Fruit fly (Drosophila melanogaster): ENCODE results near the gene CG34124.

Gene CG34124

dm6 chr2L:5000287-5000871, 42.2 kb downstream of the CG34124 start (continued):
- TF ChIP-seq Nf-YC (tag; optimal IDR thresholded peaks at IDR 0.05): peak; percentile 81
- TF ChIP-seq CG10321 (GFP tag; IDR thresholded peaks at IDR 0.05): no peak
- TF ChIP-seq B-H1 (GFP tag; IDR thresholded peaks at IDR 0.05): peak; percentile 58
- peak; percentile 94 for TF ChIP-seq CG18262 (tag; optimal IDR thresholded peaks at IDR 0.05)
- peak; percentile 53 for TF ChIP-seq Ravus (GFP tag; IDR thresholded peaks at IDR 0.05)
- TF ChIP-seq zen (tag; optimal IDR thresholded peaks at IDR 0.05): peak; percentile 92
- peak; percentile 80 for TF ChIP-seq Chrac-16 (GFP tag; optimal IDR thresholded peaks at IDR 0.05)
- peak; percentile 89 for TF ChIP-seq Dek (tag; optimal IDR thresholded peaks at IDR 0.05)
- no peak for TF ChIP-seq eyg (GFP tag; optimal IDR thresholded peaks at IDR 0.05)
- TF ChIP-seq gsb-n (tag; optimal IDR thresholded peaks at IDR 0.05): peak; percentile 73
- TF ChIP-seq Sry-δ (GFP tag; optimal IDR thresholded peaks at IDR 0.05): peak; percentile 20
- TF ChIP-seq CG34224 (GFP tag; IDR thresholded peaks at IDR 0.05; ENCODE audit: partially characterized antibody): no peak
- no peak for TF ChIP-seq da (GFP tag; optimal IDR thresholded peaks at IDR 0.05)
- no peak for TF ChIP-seq lov (optimal IDR thresholded peaks at IDR 0.05)
- TF ChIP-seq lov (GFP tag; IDR thresholded peaks at IDR 0.05): 0 out of 3 replicates have a peak, but pooled peaks have one; percentile 61
- peak; percentile 40 for TF ChIP-seq Kr (GFP tag; optimal IDR thresholded peaks at IDR 0.05)
- peak; percentile 70 for TF ChIP-seq Rx (GFP tag; IDR thresholded peaks at IDR 0.05)
- TF ChIP-seq sna (GFP tag; IDR thresholded peaks at IDR 0.05; ENCODE audit: partially characterized antibody): no peak
- peak; percentile 87 for TF ChIP-seq CG17568 (GFP tag; optimal IDR thresholded peaks at IDR 0.05)
- peak; percentile 34 for TF ChIP-seq CG18764 (GFP tag; optimal IDR thresholded peaks at IDR 0.05)
- TF ChIP-seq CG18599 (GFP tag; optimal IDR thresholded peaks at IDR 0.05): peak; percentile 85
- TF ChIP-seq HLH3B (GFP tag; IDR thresholded peaks at IDR 0.05): peak; percentile 84
- peak; percentile 75 for TF ChIP-seq Antp (GFP tag; optimal IDR thresholded peaks at IDR 0.05)
- peak; percentile 40 for TF ChIP-seq Lhr (GFP tag; optimal IDR thresholded peaks at IDR 0.05)
- TF ChIP-seq CG6791 (GFP tag; IDR thresholded peaks at IDR 0.05; ENCODE audit: partially characterized antibody): peak; percentile 26; the same call in 1 of the 3 replicates
- TF ChIP-seq CG3995 (GFP tag; optimal IDR thresholded peaks at IDR 0.05): peak; percentile 30
- TF ChIP-seq CG10274 (GFP tag; optimal IDR thresholded peaks at IDR 0.05): peak; percentile 38
- TF ChIP-seq sens (GFP tag): peak; percentile 97
- TF ChIP-seq run (tag; optimal IDR thresholded peaks at IDR 0.05): peak; percentile 27
- TF ChIP-seq klu (GFP tag; IDR thresholded peaks at IDR 0.05): peak; percentile 70; the same call in 1 of the 2 replicates
- peak; percentile 59 for TF ChIP-seq CG2116 (GFP tag; optimal IDR thresholded peaks at IDR 0.05)
- TF ChIP-seq inv (GFP tag; IDR thresholded peaks at IDR 0.05; ENCODE audit: partially characterized antibody): no peak
- TF ChIP-seq nom (GFP tag; optimal IDR thresholded peaks at IDR 0.05): peak; percentile 70
- peak; percentile 88 for TF ChIP-seq CG7839 (tag; optimal IDR thresholded peaks at IDR 0.05)
- peak; percentile 63 for TF ChIP-seq E2f2 (GFP tag; IDR thresholded peaks at IDR 0.05)
- TF ChIP-seq zf30C (GFP tag; optimal IDR thresholded peaks at IDR 0.05): no peak
- TF ChIP-seq CG13123 (GFP tag; optimal IDR thresholded peaks at IDR 0.05): peak; percentile 41
- TF ChIP-seq CG9215 (GFP tag; IDR thresholded peaks at IDR 0.05): peak; percentile 64
- peak; percentile 79 for TF ChIP-seq CG8290 (GFP tag; optimal IDR thresholded peaks at IDR 0.05)
- TF ChIP-seq CG8290 (tag; optimal IDR thresholded peaks at IDR 0.05): peak; percentile 13 to 49
- TF ChIP-seq CTCF (GFP tag; optimal IDR thresholded peaks at IDR 0.05): peak; percentile 20
- peak; percentile 97 for TF ChIP-seq p53 (GFP tag; optimal IDR thresholded peaks at IDR 0.05)
- no peak for TF ChIP-seq prd (optimal IDR thresholded peaks at IDR 0.05)
- TF ChIP-seq prd (GFP tag; IDR thresholded peaks at IDR 0.05): peak; percentile 86
- peak; percentile 67 for TF ChIP-seq Dip3 (GFP tag; optimal IDR thresholded peaks at IDR 0.05)
- TF ChIP-seq Vsx1 (GFP tag; optimal IDR thresholded peaks at IDR 0.05): peak; percentile 38
- TF ChIP-seq cato (GFP tag; optimal IDR thresholded peaks at IDR 0.05; ENCODE audit: borderline replicate concordance): peak; percentile 21
- TF ChIP-seq Mrtf (GFP tag; IDR thresholded peaks at IDR 0.05): peak; percentile 74; the same call in 2 of the 3 replicates
- no peak for TF ChIP-seq CG43689 (GFP tag; IDR thresholded peaks at IDR 0.05)
- peak; percentile 78 for TF ChIP-seq org-1 (GFP tag; optimal IDR thresholded peaks at IDR 0.05)
- peak; percentile 61 for TF ChIP-seq CG1647 (GFP tag; optimal IDR thresholded peaks at IDR 0.05)
- no peak for TF ChIP-seq CG31388 (GFP tag; optimal IDR thresholded peaks at IDR 0.05)

Data from whole organism, embryonic.